Fruit fly (Drosophila melanogaster) whole organism, adult: ENCODE data around the gene KFase.

ENCODE experiments used
- CG11617 ChIP-seq: fragments of 200-800 bp; sonication (Bioruptor generic); optimal IDR thresholded peaks from 2 replicates; lab custom pipeline; 2017; ENCODE audit warnings: mild to moderate bottlenecking, missing biosample characterization, missing genetic modification reagents, missing genetic modification characterization
- CG12768 ChIP-seq: fragments of 200-800 bp; sonication (Bioruptor generic); optimal IDR thresholded peaks from 2 replicates; lab custom pipeline; 2017; ENCODE audit warnings: missing biosample characterization, missing genetic modification characterization, mild to moderate bottlenecking, moderate library complexity, missing genetic modification reagents
- CG14711 ChIP-seq: fragments of 200-800 bp; sonication (Bioruptor generic); optimal IDR thresholded peaks from 2 replicates; lab custom pipeline; 2018; ENCODE audit warnings: missing biosample characterization, mild to moderate bottlenecking, missing genetic modification characterization, moderate library complexity
- CG1620 ChIP-seq: fragments of 200-800 bp; sonication (Bioruptor generic); optimal IDR thresholded peaks from 2 replicates; lab custom pipeline; 2016; ENCODE audit warnings: missing biosample characterization, missing genetic modification characterization
- CG33017 ChIP-seq: fragments of 200-800 bp; sonication (Bioruptor generic); optimal IDR thresholded peaks from 2 replicates; lab custom pipeline; 2018; ENCODE audit warnings: missing biosample characterization, mild to moderate bottlenecking, missing genetic modification characterization, moderate library complexity
- CG5204 ChIP-seq: fragments of 200-800 bp; sonication (Bioruptor generic); optimal IDR thresholded peaks from 2 replicates; lab custom pipeline; 2016; ENCODE audit warnings: missing biosample characterization, missing genetic modification characterization
- CG7045 ChIP-seq: fragments of 200-800 bp; sonication (Bioruptor generic); optimal IDR thresholded peaks from 2 replicates; lab custom pipeline; 2017; ENCODE audit warnings: missing biosample characterization, mild to moderate bottlenecking, missing genetic modification characterization
- CG7101 ChIP-seq: fragments of 200-800 bp; sonication (Bioruptor generic); optimal IDR thresholded peaks from 2 replicates; lab custom pipeline; 2018; ENCODE audit warnings: missing biosample characterization, mild to moderate bottlenecking, missing genetic modification characterization, moderate library complexity
- Clk ChIP-seq: fragments of 200-800 bp; sonication (Bioruptor generic); optimal IDR thresholded peaks from 2 replicates; lab custom pipeline; 2017; ENCODE audit warnings: missing biosample characterization, missing genetic modification characterization
- Crg-1 ChIP-seq: fragments of 200-800 bp; sonication (Bioruptor generic); optimal IDR thresholded peaks from 2 replicates; lab custom pipeline; 2016; ENCODE audit warnings: missing biosample characterization, missing genetic modification characterization
- Hr96 ChIP-seq: fragments of 200-800 bp; sonication (Bioruptor generic); optimal IDR thresholded peaks from 2 replicates; lab custom pipeline; 2016; ENCODE audit warnings: missing biosample characterization, missing genetic modification characterization
- Mnt ChIP-seq: fragments of 200-800 bp; sonication (Bioruptor generic); optimal IDR thresholded peaks from 2 replicates; lab custom pipeline; 2016; ENCODE audit warnings: missing biosample characterization, mild to moderate bottlenecking, missing genetic modification characterization
- bab1 ChIP-seq: fragments of 200-800 bp; sonication (Bioruptor generic); optimal IDR thresholded peaks from 3 replicates; lab custom pipeline; 2019; ENCODE audit warnings: missing biosample characterization, mild to moderate bottlenecking, missing genetic modification characterization, moderate library complexity
- cic ChIP-seq: fragments of 200-800 bp; sonication (Bioruptor generic); optimal IDR thresholded peaks from 2 replicates; lab custom pipeline; 2017; ENCODE audit warnings: missing biosample characterization, mild to moderate bottlenecking, missing genetic modification characterization, moderate library complexity
- cnc ChIP-seq, 2 experiments: fragments of >200 bp; optimal IDR thresholded peaks; 2 replicates each; lab custom pipeline; 2017
- kay ChIP-seq: fragments of 200-800 bp; sonication (Bioruptor generic); peaks from one replicate; lab custom pipeline; 2016; ENCODE audit warnings: missing biosample characterization, missing genetic modification characterization, borderline replicate concordance
- ovo ChIP-seq: fragments of 200-800 bp; sonication (Bioruptor generic); optimal IDR thresholded peaks from 2 replicates; lab custom pipeline; 2016; ENCODE audit warnings: missing biosample characterization, missing genetic modification characterization
- pad ChIP-seq: fragments of 200-800 bp; sonication (Bioruptor generic); optimal IDR thresholded peaks from 3 replicates; lab custom pipeline; 2017; ENCODE audit warnings: missing biosample characterization, missing genetic modification characterization, mild to moderate bottlenecking, moderate library complexity, missing genetic modification reagents
- tj ChIP-seq: fragments of 200-800 bp; sonication (Bioruptor generic); optimal IDR thresholded peaks from 3 replicates; lab custom pipeline; 2017; ENCODE audit warnings: missing biosample characterization, mild to moderate bottlenecking, missing genetic modification characterization, moderate library complexity
- toe ChIP-seq: fragments of 200-800 bp; sonication (Bioruptor generic); optimal IDR thresholded peaks from 2 replicates; lab custom pipeline; 2016; ENCODE audit warnings: missing biosample characterization, missing genetic modification characterization

Gene KFase

DNA sequence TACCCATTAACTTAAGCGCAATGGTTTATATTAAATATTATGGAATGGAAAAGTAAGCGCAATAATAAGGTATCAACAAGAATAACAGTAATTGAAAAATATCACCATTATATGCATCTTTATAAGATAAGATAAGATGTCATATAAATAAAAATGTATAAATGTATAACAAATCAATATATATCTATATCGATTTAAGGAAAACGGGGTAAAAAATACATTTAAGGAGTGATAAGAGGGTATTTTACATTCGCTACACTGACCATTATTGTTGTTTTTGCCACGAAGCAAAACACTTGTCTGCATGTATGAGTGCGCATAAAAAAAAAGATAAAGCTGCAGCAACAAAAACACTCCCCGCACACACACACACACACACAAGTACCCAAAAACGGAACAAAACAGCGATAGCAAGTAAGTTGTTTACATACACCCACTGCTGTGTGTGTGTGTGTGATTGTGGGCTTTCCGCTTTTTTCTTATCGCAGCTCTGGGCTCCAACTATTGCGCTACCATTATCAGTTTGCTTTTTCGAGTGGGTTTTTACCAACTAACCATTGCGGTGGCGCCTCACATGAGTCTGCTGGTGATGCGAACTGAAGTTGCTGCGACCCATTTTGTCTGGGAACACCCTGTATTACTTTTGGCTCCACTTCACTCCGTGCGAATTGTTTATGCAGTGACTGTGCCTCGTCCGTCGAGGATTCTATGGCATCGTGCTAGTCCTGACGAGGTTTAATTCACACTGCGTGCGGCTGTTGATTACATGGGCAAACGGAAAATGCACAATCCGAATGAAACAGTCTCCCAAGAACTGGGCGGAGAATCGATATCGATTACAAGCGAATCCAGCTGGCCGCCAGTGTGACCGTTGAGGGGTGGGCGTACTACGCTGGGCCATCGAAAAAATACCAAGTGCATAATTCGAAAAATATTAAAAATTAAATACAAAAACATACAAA is 15.2 kb downstream of the KFase start, which contains the start of gene mmy:
Gene mmy, minus strand, starts transcription at position 829 of the 962 bp plus-strand sequence.
- peak; percentile 42 for TF ChIP-seq tj (GFP tag; lab: Kevin White, UChicago)
- TF ChIP-seq toe (GFP tag; lab: Kevin White, UChicago), result peak; percentile 17
- peak; percentile 73 for TF ChIP-seq CG12768 (GFP tag; lab: Kevin White, UChicago)
- peak; percentile 2 for TF ChIP-seq pad (GFP tag; lab: Kevin White, UChicago)
- no peak for TF ChIP-seq CG5204 (GFP tag; lab: Kevin White, UChicago)
- no peak for TF ChIP-seq CG33017 (tag; lab: Kevin White, UChicago)
- TF ChIP-seq CG1620 (GFP tag; lab: Kevin White, UChicago), result peak; percentile 34
- TF ChIP-seq CG7101 (tag; lab: Kevin White, UChicago), result no peak
- TF ChIP-seq kay (GFP tag; lab: Kevin White, UChicago), result no peak
- no peak for TF ChIP-seq CG14711 (tag; lab: Kevin White, UChicago)
- TF ChIP-seq Hr96, result peak; percentile 39
- peak; percentile 14 for TF ChIP-seq Crg-1
- peak; percentile 25 for TF ChIP-seq bab1 (GFP tag; lab: Kevin White, UChicago)
- no peak for TF ChIP-seq Clk (GFP tag; lab: Kevin White, UChicago)
- peak; percentile 94 for TF ChIP-seq cic
- peak; percentile 33 for TF ChIP-seq ovo (GFP tag; lab: Kevin White, UChicago)
- TF ChIP-seq CG11617 (GFP tag; lab: Kevin White, UChicago), result peak; percentile 59
- no peak for TF ChIP-seq cnc (optimal IDR thresholded peaks at IDR 0.05; lab: Kevin White, UChicago)
- no peak for TF ChIP-seq CG7045 (GFP tag; lab: Kevin White, UChicago)
- peak; percentile 69 for TF ChIP-seq Mnt (GFP tag; lab: Kevin White, UChicago)

- TF ChIP-seq cic (peak; percentile 82), CG11617 (GFP tag; lab: Kevin White, UChicago) (peak; percentile 26), Hr96 (no peak), CG5204 (GFP tag; lab: Kevin White, UChicago) (no peak), Mnt (GFP tag; lab: Kevin White, UChicago) (peak; percentile 62), CG7101 (tag; lab: Kevin White, UChicago) (no peak), tj (GFP tag; lab: Kevin White, UChicago) (no peak), CG1620 (GFP tag; lab: Kevin White, UChicago) (no peak), toe (GFP tag; lab: Kevin White, UChicago) (peak; percentile 6), CG12768 (GFP tag; lab: Kevin White, UChicago) (no peak), Crg-1 (no peak), cnc (optimal IDR thresholded peaks at IDR 0.05; lab: Kevin White, UChicago) (no peak), ovo (GFP tag; lab: Kevin White, UChicago) (no peak), Clk (GFP tag; lab: Kevin White, UChicago) (no peak), pad (GFP tag; lab: Kevin White, UChicago) (no peak), bab1 (GFP tag; lab: Kevin White, UChicago) (no peak), CG33017 (tag; lab: Kevin White, UChicago) (peak; percentile 30), CG14711 (tag; lab: Kevin White, UChicago) (no peak), kay (GFP tag; lab: Kevin White, UChicago) (no peak), CG7045 (GFP tag; lab: Kevin White, UChicago) (peak; percentile 38)
These were observed 16.4 kb downstream of the KFase start for dm6 chr2L:6471978-6472776.

DNA sequence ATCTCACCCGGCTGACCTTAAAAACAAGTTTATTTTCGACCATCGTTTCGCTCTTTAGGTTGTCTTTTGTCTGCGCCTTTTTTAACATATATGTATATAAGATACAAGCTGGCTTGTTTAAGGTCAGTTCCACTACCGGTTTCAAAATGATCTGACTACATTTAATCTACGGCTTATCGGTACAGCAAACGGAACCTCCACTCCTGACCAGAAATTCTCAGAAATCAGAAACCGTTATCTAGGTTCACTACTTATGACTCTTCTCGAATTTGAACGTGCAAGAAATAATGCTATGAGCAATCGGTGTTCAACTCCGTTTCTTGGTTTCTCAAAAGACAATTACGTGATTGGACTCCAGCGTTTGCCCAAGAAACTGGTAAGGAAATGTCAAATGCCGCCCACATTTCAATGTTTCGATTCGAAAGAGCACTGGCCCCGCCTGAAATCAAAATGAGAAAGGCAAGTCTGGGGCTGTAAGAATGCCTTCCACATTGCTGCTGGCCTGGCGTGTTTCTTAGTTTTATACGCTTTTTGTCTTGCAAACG is 18.4 kb downstream of the KFase start:
- TF ChIP-seq ovo (GFP tag; lab: Kevin White, UChicago) (no peak), cic (no peak), CG1620 (GFP tag; lab: Kevin White, UChicago) (no peak), pad (GFP tag; lab: Kevin White, UChicago) (no peak), Clk (GFP tag; lab: Kevin White, UChicago) (no peak), Crg-1 (no peak), bab1 (GFP tag; lab: Kevin White, UChicago) (no peak), CG11617 (GFP tag; lab: Kevin White, UChicago) (no peak), Hr96 (no peak), CG33017 (tag; lab: Kevin White, UChicago) (no peak), kay (GFP tag; lab: Kevin White, UChicago) (no peak), CG12768 (GFP tag; lab: Kevin White, UChicago) (no peak), toe (GFP tag; lab: Kevin White, UChicago) (no peak), CG5204 (GFP tag; lab: Kevin White, UChicago) (no peak)

dm6 chr2L:6467509-6467908 is 21.0 kb downstream of the KFase start, which contains the start of gene HemK1:
Gene HemK1, minus strand, starts transcription at chr2L:6467698.
- TF ChIP-seq Clk (GFP tag; lab: Kevin White, UChicago), result no peak
- TF ChIP-seq CG12768 (GFP tag; lab: Kevin White, UChicago), result no peak
- no peak for TF ChIP-seq CG33017 (tag; lab: Kevin White, UChicago)
- no peak for TF ChIP-seq Hr96
- TF ChIP-seq ovo (GFP tag; lab: Kevin White, UChicago), result no peak
- peak; percentile 37 for TF ChIP-seq CG7101 (tag; lab: Kevin White, UChicago)
- peak; percentile 64 for TF ChIP-seq bab1 (GFP tag; lab: Kevin White, UChicago)
- TF ChIP-seq Crg-1, result no peak
- no peak for TF ChIP-seq toe (GFP tag; lab: Kevin White, UChicago)
